Fruit fly (Drosophila melanogaster): ENCODE data around the gene sofe.

The sofe gene

dm6 chrX:10832369-10832768 is 24.8 kb downstream of the sofe start (continued):
- TF ChIP-seq Six4 (GFP tag; optimal IDR thresholded peaks at IDR 0.05): peak; percentile 20
- TF ChIP-seq dati (GFP tag; IDR thresholded peaks at IDR 0.05): 0 out of 2 replicates have a peak, but pooled peaks have one; percentile 6
- no peak for TF ChIP-seq CG31224 (GFP tag; IDR thresholded peaks at IDR 0.05)
- peak; percentile 63 for TF ChIP-seq CG2712 (tag; optimal IDR thresholded peaks at IDR 0.05)
- TF ChIP-seq fru (optimal IDR thresholded peaks at IDR 0.05): no peak
- peak; percentile 70 for TF ChIP-seq CG9437 (GFP tag; optimal IDR thresholded peaks at IDR 0.05)
- TF ChIP-seq amos (GFP tag; IDR thresholded peaks at IDR 0.05; ENCODE audit: partially characterized antibody): peak; percentile 66
- TF ChIP-seq crp (GFP tag; optimal IDR thresholded peaks at IDR 0.05): no peak
- no peak for TF ChIP-seq CG6765 (GFP tag; optimal IDR thresholded peaks at IDR 0.05)
- TF ChIP-seq phol (tag; optimal IDR thresholded peaks at IDR 0.05): peak; percentile 58
- no peak for TF ChIP-seq CkIIα-i1 (GFP tag; IDR thresholded peaks at IDR 0.05)
- peak; percentile 92 for TF ChIP-seq CG8290 (GFP tag; optimal IDR thresholded peaks at IDR 0.05)
- TF ChIP-seq CG8290 (tag; optimal IDR thresholded peaks at IDR 0.05): peak in 1 of 2 experiments; percentile 84
- TF ChIP-seq CG11247 (GFP tag; IDR thresholded peaks at IDR 0.05): peak; percentile 69
- no peak for TF ChIP-seq tup (GFP tag; optimal IDR thresholded peaks at IDR 0.05)
- TF ChIP-seq ssp (GFP tag; IDR thresholded peaks at IDR 0.05): peak; percentile 49; the same call in 1 of the 2 replicates
- no peak for TF ChIP-seq CG17612 (GFP tag; IDR thresholded peaks at IDR 0.05)
- no peak for TF ChIP-seq corto (GFP tag; optimal IDR thresholded peaks at IDR 0.05)
- no peak for TF ChIP-seq Bteb2 (GFP tag; optimal IDR thresholded peaks at IDR 0.05)
- TF ChIP-seq oc (tag; optimal IDR thresholded peaks at IDR 0.05): no peak
- no peak for TF ChIP-seq CG43689 (GFP tag; IDR thresholded peaks at IDR 0.05)
- TF ChIP-seq Mes4 (GFP tag; optimal IDR thresholded peaks at IDR 0.05): peak; percentile 0
- TF ChIP-seq CG15011 (GFP tag; optimal IDR thresholded peaks at IDR 0.05): no peak
- no peak for TF ChIP-seq C15 (GFP tag; IDR thresholded peaks at IDR 0.05)
- TF ChIP-seq pb (GFP tag; optimal IDR thresholded peaks at IDR 0.05): peak; percentile 18
- no peak for TF ChIP-seq crol (GFP tag; IDR thresholded peaks at IDR 0.05)
- TF ChIP-seq NFAT (GFP tag; IDR thresholded peaks at IDR 0.05): peak; percentile 87
- peak; percentile 32; the same call in 1 of the 2 replicates for TF ChIP-seq danr (GFP tag; IDR thresholded peaks at IDR 0.05)
- no peak for TF ChIP-seq Nf-YB (GFP tag; optimal IDR thresholded peaks at IDR 0.05)
- TF ChIP-seq HLH4C (GFP tag; IDR thresholded peaks at IDR 0.05; ENCODE audit: partially characterized antibody): no peak
- TF ChIP-seq dpn (GFP tag; optimal IDR thresholded peaks at IDR 0.05): peak; percentile 71
- peak; percentile 63 for TF ChIP-seq CG14014 (GFP tag; IDR thresholded peaks at IDR 0.05)
- no peak for TF ChIP-seq CG5180 (GFP tag; optimal IDR thresholded peaks at IDR 0.05)
- TF ChIP-seq Scr (GFP tag; IDR thresholded peaks at IDR 0.05; ENCODE audit: partially characterized antibody): no peak
- TF ChIP-seq CG7987 (GFP tag; optimal IDR thresholded peaks at IDR 0.05): peak; percentile 57
- peak; percentile 34; the same call in 1 of the 2 replicates for TF ChIP-seq wor (GFP tag; IDR thresholded peaks at IDR 0.05)
- no peak for TF ChIP-seq cas (GFP tag; IDR thresholded peaks at IDR 0.05)
- peak; percentile 57 for TF ChIP-seq ind (GFP tag; optimal IDR thresholded peaks at IDR 0.05)
- peak; percentile 64 for TF ChIP-seq CG10267 (tag; optimal IDR thresholded peaks at IDR 0.05)
- no peak for TF ChIP-seq CG6689 (GFP tag; IDR thresholded peaks at IDR 0.05)
- peak; percentile 69 for TF ChIP-seq grau (tag; optimal IDR thresholded peaks at IDR 0.05)
- no peak for TF ChIP-seq rib (GFP tag; IDR thresholded peaks at IDR 0.05)
- peak; percentile 25 for TF ChIP-seq CG6813 (GFP tag; optimal IDR thresholded peaks at IDR 0.05)
- peak; percentile 70 for TF ChIP-seq pum (GFP tag; optimal IDR thresholded peaks at IDR 0.05)
- TF ChIP-seq MBD-R2 (GFP tag; IDR thresholded peaks at IDR 0.05): no peak
- TF ChIP-seq Hmr (GFP tag; optimal IDR thresholded peaks at IDR 0.05): peak; percentile 73
- TF ChIP-seq HmgZ (tag; optimal IDR thresholded peaks at IDR 0.05): peak; percentile 61
- TF ChIP-seq CTCF (GFP tag; optimal IDR thresholded peaks at IDR 0.05): peak; percentile 99
- TF ChIP-seq CG15269 (tag; optimal IDR thresholded peaks at IDR 0.05): peak; percentile 61
- peak; percentile 34 for TF ChIP-seq CG3407 (GFP tag; optimal IDR thresholded peaks at IDR 0.05)
- TF ChIP-seq CG34422 (GFP tag; IDR thresholded peaks at IDR 0.05): peak; percentile 63; the same call in 1 of the 3 replicates
- peak; percentile 61 for TF ChIP-seq nmo (GFP tag; optimal IDR thresholded peaks at IDR 0.05)
